Worm (Caenorhabditis elegans) whole organism, mixed stage, embryonic: ENCODE measurements around the gene F21C10.6.

ENCODE experiments used
- lin-13 ChIP-seq: fragments of 150-350 bp; optimal IDR thresholded peaks from 2 replicates; lab custom pipeline; 2014; ENCODE audit warnings: missing biosample characterization, missing genetic modification characterization
- mab-5 ChIP-seq: fragments of 150-350 bp; optimal IDR thresholded peaks from 2 replicates; lab custom pipeline; 2014; ENCODE audit warnings: missing biosample characterization, missing genetic modification characterization
- nhr-12 ChIP-seq: fragments of 150-350 bp; optimal IDR thresholded peaks from 2 replicates; lab custom pipeline; 2014; ENCODE audit warnings: missing biosample characterization, missing genetic modification characterization
- unc-120 ChIP-seq: sonication (generic microtip); optimal IDR thresholded peaks from 2 replicates; lab custom pipeline; 2017; ENCODE audit warnings: missing genetic modification characterization, missing compliant biosample characterization; ENCODE audit not compliant: poor library complexity, severe bottlenecking
- unc-39 ChIP-seq: fragments of 150-350 bp; optimal IDR thresholded peaks from 2 replicates; lab custom pipeline; 2014; ENCODE audit warnings: missing biosample characterization, missing genetic modification characterization
- unc-62 ChIP-seq: fragments of 150-350 bp; optimal IDR thresholded peaks from 2 replicates; lab custom pipeline; 2014; ENCODE audit warnings: missing biosample characterization, missing genetic modification reagents, missing genetic modification characterization

DNA sequence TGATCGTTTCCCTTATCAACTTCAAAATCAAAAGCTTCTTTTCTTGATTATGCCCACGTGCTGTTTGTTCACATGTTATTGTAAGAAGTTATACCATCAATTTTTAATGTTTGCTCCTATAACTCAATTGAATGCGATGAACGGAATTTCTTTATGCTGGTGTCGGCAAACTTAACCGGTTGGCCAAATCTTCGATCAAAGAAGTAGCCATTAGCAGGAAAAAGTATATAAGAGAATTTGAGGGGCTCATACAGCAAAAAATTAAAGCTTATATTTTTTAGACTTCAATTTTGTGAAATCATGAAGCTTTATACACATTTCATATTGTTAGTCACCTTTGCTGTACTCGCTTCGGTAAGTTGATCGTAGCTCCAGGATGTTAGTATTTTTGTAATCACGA, 49.5 kb downstream of the F21C10.6 start, which contains the start of gene pqn-16:
- TF ChIP-seq unc-62 (GFP tag; lab: Kevin White, UChicago) (no peak), mab-5 (tag; lab: Kevin White, UChicago) (no peak), nhr-12 (tag; lab: Kevin White, UChicago) (no peak), lin-13 (tag; lab: Kevin White, UChicago) (no peak), unc-120 (no peak), unc-39 (no peak)
